Worm (Caenorhabditis elegans): ENCODE data around the gene F07H5.7.

DNA sequence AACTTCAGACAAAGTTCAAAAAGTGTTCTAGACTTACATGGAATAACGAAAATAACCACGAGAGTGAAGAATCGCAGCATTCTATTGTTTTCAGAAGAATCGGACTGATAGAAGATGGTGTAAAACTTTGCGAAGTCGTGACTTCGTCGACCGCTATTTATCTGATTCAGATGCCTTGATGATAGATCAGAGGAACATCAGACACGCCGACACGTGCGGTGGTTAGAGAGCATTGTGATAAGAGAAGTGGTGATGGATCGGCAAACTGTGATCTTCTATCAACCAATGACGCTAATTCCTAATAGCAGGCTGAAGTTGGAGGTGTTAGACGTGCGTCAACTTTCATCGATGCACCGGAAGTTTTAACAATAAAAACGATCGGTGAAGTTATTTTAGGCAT is 24.3 kb upstream of the F07H5.7 start:
- TF ChIP-seq lin-29 (GFP tag; IDR thresholded peaks at IDR 0.05) (no peak), skn-1 (tag; optimal IDR thresholded peaks at IDR 0.05) (no peak), nhr-237 (tag; optimal IDR thresholded peaks at IDR 0.05) (no peak), nhr-76 (tag; optimal IDR thresholded peaks at IDR 0.05) (no peak), hif-1 (tag; optimal IDR thresholded peaks at IDR 0.05) (no peak), ceh-44 (GFP tag; IDR thresholded peaks at IDR 0.05) (no peak), ceh-32 (tag; optimal IDR thresholded peaks at IDR 0.05; ENCODE audit: poor library complexity) (no peak), unc-62 (GFP tag; optimal IDR thresholded peaks at IDR 0.05 in 1 of 2) (no peak), unc-62 (tag; optimal IDR thresholded peaks at IDR 0.05) (no peak), ctbp-1 (GFP tag; IDR thresholded peaks at IDR 0.05) (no peak), nhr-6 (tag; optimal IDR thresholded peaks at IDR 0.05) (no peak)
